Worm (Caenorhabditis elegans) whole organism, young adult: ENCODE data around the gene ZK1321.1.

Experiments
- D2030.7 ChIP-seq: fragments of 200-800 bp; sonication (Bioruptor generic); IDR thresholded peaks from 2 replicates; pipeline ENCODE4 v1.3.6; 2022; ENCODE audit warnings: missing genetic modification reagents, missing genetic modification characterization, missing compliant biosample characterization
- F23B12.7 ChIP-seq: sonication (generic microtip); optimal IDR thresholded peaks from 2 replicates; lab custom pipeline; 2017; ENCODE audit warnings: missing genetic modification characterization, mild to moderate bottlenecking, missing compliant biosample characterization, antibody characterized with exemption, moderate library complexity; ENCODE audit not compliant: insufficient read depth
- F33H1.4 ChIP-seq: fragments of 200-800 bp; sonication (Bioruptor generic); IDR thresholded peaks from 2 replicates; pipeline ENCODE4 v1.3.6; 2022; ENCODE audit warnings: missing genetic modification reagents, missing genetic modification characterization, missing compliant biosample characterization
- F39B2.1 ChIP-seq: fragments of 200-800 bp; sonication (Bioruptor generic); IDR thresholded peaks from 2 replicates; pipeline ENCODE4 v1.3.6; 2022; ENCODE audit warnings: missing genetic modification reagents, missing genetic modification characterization, missing compliant biosample characterization
- F49E8.2 ChIP-seq: sonication (generic microtip); optimal IDR thresholded peaks from 3 replicates; lab custom pipeline; 2017; ENCODE audit warnings: missing genetic modification characterization, mild to moderate bottlenecking, missing compliant biosample characterization, antibody characterized with exemption, moderate library complexity; ENCODE audit not compliant: insufficient read depth
- K12H6.12 ChIP-seq: fragments of 200-800 bp; sonication (Bioruptor generic); optimal IDR thresholded peaks from 2 replicates; lab custom pipeline; 2018; ENCODE audit warnings: mild to moderate bottlenecking, missing genetic modification characterization, missing compliant biosample characterization
- T26A5.8 ChIP-seq: sonication (generic microtip); optimal IDR thresholded peaks from 2 replicates; lab custom pipeline; 2016; ENCODE audit warnings: missing genetic modification characterization, missing compliant biosample characterization
- Y56A3A.18 ChIP-seq: fragments of 200-800 bp; sonication (Bioruptor generic); IDR thresholded peaks from 2 replicates; pipeline ENCODE4 v1.3.6; 2022; ENCODE audit warnings: missing genetic modification reagents, missing genetic modification characterization, missing compliant biosample characterization
- atf-7 ChIP-seq: sonication (generic microtip); optimal IDR thresholded peaks from 2 replicates; lab custom pipeline; 2017; ENCODE audit warnings: mild to moderate bottlenecking, missing genetic modification characterization, missing compliant biosample characterization
- attf-3 ChIP-seq: fragments of 200-800 bp; sonication (Bioruptor generic); conservative IDR thresholded peaks from 2 replicates; pipeline ENCODE4 v1.3.6; 2022; ENCODE audit warnings: missing genetic modification reagents, missing genetic modification characterization, missing compliant biosample characterization
- attf-5 ChIP-seq: fragments of 200-800 bp; sonication (Bioruptor generic); optimal IDR thresholded peaks from 2 replicates; lab custom pipeline; 2018; ENCODE audit warnings: mild to moderate bottlenecking, missing genetic modification characterization, missing compliant biosample characterization
- ccch-3 ChIP-seq: fragments of 200-800 bp; sonication (Bioruptor generic); optimal IDR thresholded peaks from 2 replicates; lab custom pipeline; 2018; ENCODE audit warnings: mild to moderate bottlenecking, missing genetic modification characterization, missing compliant biosample characterization
- cebp-1 ChIP-seq, 2 experiments: fragments of 200-800 bp in 1 of 2; sonication (Bioruptor generic) in 1 of 2; sonication (generic microtip) in 1 of 2; IDR thresholded peaks in 1 of 2; optimal IDR thresholded peaks in 1 of 2; 2 replicates each; pipeline versions ENCODE4 v1.3.6 to Lab custom; 2017 to 2022; ENCODE audit warnings: missing compliant biosample characterization in 2 of 2, missing genetic modification characterization in 2 of 2, mild to moderate bottlenecking in 1 of 2, missing genetic modification reagents in 1 of 2, moderate library complexity in 1 of 2
- ceh-100 ChIP-seq: fragments of 200-800 bp; sonication (Bioruptor generic); IDR thresholded peaks from 2 replicates; pipeline ENCODE4 v1.3.6; 2022; ENCODE audit warnings: missing genetic modification reagents, missing genetic modification characterization, missing compliant biosample characterization
- ceh-91 ChIP-seq: fragments of 200-800 bp; sonication (Bioruptor generic); IDR thresholded peaks from 2 replicates; pipeline ENCODE4 v1.3.6; 2022; ENCODE audit warnings: missing genetic modification reagents, missing genetic modification characterization, missing compliant biosample characterization
- die-1 ChIP-seq: sonication (generic microtip); optimal IDR thresholded peaks from 2 replicates; lab custom pipeline; 2016; ENCODE audit warnings: missing genotype, mild to moderate bottlenecking, missing genetic modification characterization, missing compliant biosample characterization
- ekl-4 ChIP-seq: fragments of 200-800 bp; sonication (Bioruptor generic); IDR thresholded peaks from 2 replicates; pipeline ENCODE4 v1.3.6; 2022; ENCODE audit warnings: missing genetic modification reagents, missing genetic modification characterization, missing compliant biosample characterization
- ets-4 ChIP-seq: fragments of 200-800 bp; sonication (Bioruptor generic); optimal IDR thresholded peaks from 2 replicates; lab custom pipeline; 2018; ENCODE audit warnings: mild to moderate bottlenecking, missing genetic modification characterization, missing compliant biosample characterization
- fkh-3 ChIP-seq: sonication (generic microtip); optimal IDR thresholded peaks from 2 replicates; lab custom pipeline; 2016; ENCODE audit warnings: mild to moderate bottlenecking, missing genetic modification characterization, missing compliant biosample characterization
- gei-17 ChIP-seq: fragments of 200-800 bp; sonication (Bioruptor generic); optimal IDR thresholded peaks from 2 replicates; lab custom pipeline; 2018; ENCODE audit warnings: mild to moderate bottlenecking, missing genetic modification characterization, missing compliant biosample characterization
- him-1 ChIP-seq: sonication (generic microtip); optimal IDR thresholded peaks from 2 replicates; lab custom pipeline; 2016; ENCODE audit warnings: missing genotype, missing genetic modification reagents, missing genetic modification characterization, missing compliant biosample characterization
- hlh-26 ChIP-seq: fragments of 200-800 bp; sonication (Bioruptor generic); conservative IDR thresholded peaks from 2 replicates; pipeline ENCODE4 v1.3.6; 2022; ENCODE audit warnings: missing genetic modification reagents, missing genetic modification characterization, missing compliant biosample characterization
- hmg-1.2 ChIP-seq: fragments of 200-800 bp; sonication (Bioruptor generic); IDR thresholded peaks from 2 replicates; pipeline ENCODE4 v1.3.6; 2022; ENCODE audit warnings: missing genetic modification reagents, missing genetic modification characterization, missing compliant biosample characterization
- hsf-1 ChIP-seq: fragments of 200-800 bp; sonication (Bioruptor generic); IDR thresholded peaks from 2 replicates; pipeline ENCODE4 v1.3.6; 2022; ENCODE audit warnings: missing genetic modification reagents, missing genetic modification characterization, missing compliant biosample characterization
- let-526 ChIP-seq: fragments of 200-800 bp; sonication (Bioruptor generic); IDR thresholded peaks from 2 replicates; pipeline ENCODE4 v1.3.6; 2022; ENCODE audit warnings: missing genetic modification reagents, missing genetic modification characterization, missing compliant biosample characterization
- let-607 ChIP-seq, 2 experiments: fragments of 200-800 bp in 1 of 2; sonication (Bioruptor generic) in 1 of 2; sonication (generic microtip) in 1 of 2; optimal IDR thresholded peaks; 2 replicates each; lab custom pipeline; 2016 to 2018; ENCODE audit warnings: mild to moderate bottlenecking in 2 of 2, missing compliant biosample characterization in 2 of 2, missing genetic modification characterization in 2 of 2, moderate library complexity in 2 of 2, missing genotype in 1 of 2
- madf-10 ChIP-seq: sonication (generic microtip); optimal IDR thresholded peaks from 2 replicates; lab custom pipeline; 2016; ENCODE audit warnings: mild to moderate bottlenecking, missing genetic modification characterization, missing compliant biosample characterization
- madf-6 ChIP-seq: fragments of 200-800 bp; sonication (Bioruptor generic); IDR thresholded peaks from 2 replicates; pipeline ENCODE4 v1.3.6; 2022; ENCODE audit warnings: missing genetic modification reagents, missing genetic modification characterization, missing compliant biosample characterization
- mcd-1 ChIP-seq: fragments of 200-800 bp; sonication (Bioruptor generic); IDR thresholded peaks from 2 replicates; pipeline ENCODE4 v1.3.6; 2022; ENCODE audit warnings: missing genetic modification reagents, missing genetic modification characterization, missing compliant biosample characterization
- mes-4 ChIP-seq: sonication (generic microtip); optimal IDR thresholded peaks from 2 replicates; lab custom pipeline; 2016; ENCODE audit warnings: missing genotype, missing genetic modification characterization, missing compliant biosample characterization
- nfyb-1 ChIP-seq: fragments of 200-800 bp; sonication (Bioruptor generic); IDR thresholded peaks from 2 replicates; pipeline ENCODE4 v1.3.6; 2022; ENCODE audit warnings: missing genetic modification reagents, missing genetic modification characterization, missing compliant biosample characterization
- nhr-179 ChIP-seq: sonication (generic microtip); optimal IDR thresholded peaks from 2 replicates; lab custom pipeline; 2016; ENCODE audit warnings: mild to moderate bottlenecking, missing genetic modification characterization, missing compliant biosample characterization
- nhr-80 ChIP-seq: sonication (generic microtip); optimal IDR thresholded peaks from 2 replicates; lab custom pipeline; 2016; ENCODE audit warnings: missing genetic modification characterization, missing compliant biosample characterization
- pbrm-1 ChIP-seq: fragments of 200-800 bp; sonication (Bioruptor generic); IDR thresholded peaks from 2 replicates; pipeline ENCODE4 v1.3.6; 2022; ENCODE audit warnings: missing genetic modification reagents, missing genetic modification characterization, missing compliant biosample characterization
- pha-4 ChIP-seq: fragments of 150-350 bp; sonication (generic microtip); optimal IDR thresholded peaks from 2 replicates; lab custom pipeline; 2014; ENCODE audit warnings: missing biosample characterization, missing genetic modification reagents, missing genetic modification characterization
- rcor-1 ChIP-seq: fragments of 200-800 bp; sonication (Bioruptor generic); IDR thresholded peaks from 2 replicates; pipeline ENCODE4 v1.3.6; 2022; ENCODE audit warnings: missing genetic modification reagents, missing genetic modification characterization, missing compliant biosample characterization
- rec-8 ChIP-seq, 2 experiments: sonication (generic microtip); optimal IDR thresholded peaks; 2 replicates each; lab custom pipeline; 2016; ENCODE audit warnings: mild to moderate bottlenecking in 2 of 2, missing genetic modification characterization in 2 of 2, missing genetic modification reagents in 2 of 2, missing genotype in 2 of 2, missing biosample characterization in 1 of 2, missing compliant biosample characterization in 1 of 2, moderate library complexity in 1 of 2
- rpc-1 ChIP-seq, 2 experiments: fragments of 150-350 bp in 1 of 2; sonication (generic microtip) in 1 of 2; optimal IDR thresholded peaks; 2 replicates each; lab custom pipeline; 2014 to 2018; ENCODE audit warnings: missing biosample characterization in 1 of 2, missing genetic modification characterization in 1 of 2, missing genetic modification reagents in 1 of 2, missing genotype in 1 of 2
- sea-2 ChIP-seq: fragments of 200-800 bp; sonication (Bioruptor generic); IDR thresholded peaks from 2 replicates; pipeline ENCODE4 v1.3.6; 2022; ENCODE audit warnings: missing genetic modification characterization, missing compliant biosample characterization
- snpc-1.1 ChIP-seq: sonication (generic microtip); optimal IDR thresholded peaks from 2 replicates; lab custom pipeline; 2017; ENCODE audit warnings: missing genetic modification characterization, mild to moderate bottlenecking, missing compliant biosample characterization, antibody characterized with exemption, moderate library complexity, missing genotype, missing genetic modification reagents; ENCODE audit not compliant: insufficient read depth
- snpc-1.3 ChIP-seq: sonication (generic microtip); optimal IDR thresholded peaks from 2 replicates; lab custom pipeline; 2017; ENCODE audit warnings: missing genetic modification characterization, mild to moderate bottlenecking, missing compliant biosample characterization, antibody characterized with exemption, moderate library complexity, missing genotype, missing genetic modification reagents; ENCODE audit not compliant: insufficient read depth
- sptf-2 ChIP-seq: fragments of 200-800 bp; sonication (Bioruptor generic); optimal IDR thresholded peaks from 2 replicates; lab custom pipeline; 2018; ENCODE audit warnings: mild to moderate bottlenecking, missing genetic modification characterization, missing compliant biosample characterization
- tbp1 ChIP-seq: fragments of 200-800 bp; sonication (Bioruptor generic); optimal IDR thresholded peaks from 2 replicates; lab custom pipeline; 2018; ENCODE audit warnings: mild to moderate bottlenecking, missing genetic modification characterization, missing compliant biosample characterization
- unc-130 ChIP-seq: sonication (generic microtip); optimal IDR thresholded peaks from 2 replicates; lab custom pipeline; 2016; ENCODE audit warnings: missing genetic modification reagents, missing genetic modification characterization, missing compliant biosample characterization
- unc-62 ChIP-seq: fragments of 150-350 bp; optimal IDR thresholded peaks from 2 replicates; lab custom pipeline; 2014; ENCODE audit warnings: missing biosample characterization, missing genetic modification reagents, missing genetic modification characterization
- ztf-25 ChIP-seq: fragments of 200-800 bp; sonication (Bioruptor generic); IDR thresholded peaks from 2 replicates; pipeline ENCODE4 v1.3.6; 2022; ENCODE audit warnings: missing genetic modification reagents, missing genetic modification characterization, missing compliant biosample characterization

ZK1321.1 gene

DNA sequence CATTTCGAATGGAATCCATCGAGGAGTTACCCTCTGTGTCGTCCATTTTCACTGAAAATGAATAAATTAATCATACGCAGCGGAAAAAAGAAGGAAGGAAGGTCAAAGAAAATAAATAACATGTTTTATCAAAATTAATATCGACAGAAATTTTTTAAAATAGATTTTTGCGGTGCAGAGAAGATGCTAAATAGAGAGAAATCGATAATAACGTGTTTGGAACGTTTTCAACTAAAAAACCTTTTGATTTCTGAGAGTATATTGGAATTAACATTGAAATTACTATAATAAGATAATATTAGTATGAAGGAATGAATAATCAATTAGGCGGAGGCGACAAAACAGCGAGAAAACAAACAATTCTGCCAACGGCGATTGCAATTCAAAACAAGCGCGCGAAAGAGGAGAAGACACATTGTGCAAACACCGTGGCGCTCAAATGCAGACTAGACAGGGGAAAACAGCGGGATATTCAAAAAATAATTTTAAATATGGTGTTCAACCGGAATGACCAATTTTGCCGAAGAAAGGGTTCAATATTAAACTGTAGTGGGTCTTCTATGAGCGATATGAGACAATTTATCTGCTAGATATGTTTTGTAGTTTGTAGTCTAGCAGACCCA is 37.3 kb upstream of the ZK1321.1 start, which contains the start of gene wee-1.3 (continued):
- no peak for TF ChIP-seq cebp-1 (GFP tag; IDR thresholded peaks at IDR 0.05; lab: Robert Waterston, UW)
- TF ChIP-seq cebp-1 (tag; optimal IDR thresholded peaks at IDR 0.05; lab: Kevin White, UChicago), result peak; percentile 56
- no peak for TF ChIP-seq ztf-25 (GFP tag; lab: Robert Waterston, UW)
- peak; percentile 56 for TF ChIP-seq ekl-4
- peak; percentile 65 for TF ChIP-seq hmg-1.2 (GFP tag; lab: Robert Waterston, UW)
- no peak for TF ChIP-seq him-1 (tag; lab: Kevin White, UChicago)
- no peak for TF ChIP-seq ccch-3 (GFP tag; lab: Kevin White, UChicago)
- no peak for TF ChIP-seq snpc-1.3 (tag; lab: Kevin White, UChicago)
- no peak for TF ChIP-seq hlh-26 (GFP tag; lab: Robert Waterston, UW)
- TF ChIP-seq snpc-1.1 (tag; lab: Kevin White, UChicago), result no peak
- TF ChIP-seq ceh-100 (GFP tag; lab: Robert Waterston, UW), result peak; percentile 22; the same call in 1 of the 2 replicates
- TF ChIP-seq sea-2 (GFP tag; lab: Robert Waterston, UW), result no peak
- TF ChIP-seq F49E8.2 (tag; lab: Kevin White, UChicago), result no peak
- TF ChIP-seq hsf-1 (GFP tag; lab: Robert Waterston, UW), result no peak
- TF ChIP-seq die-1 (tag; lab: Kevin White, UChicago), result no peak
- no peak for TF ChIP-seq let-526 (GFP tag; lab: Robert Waterston, UW)
- TF ChIP-seq sptf-2 (GFP tag; lab: Kevin White, UChicago), result no peak
- TF ChIP-seq pha-4 (tag; lab: Kevin White, UChicago), result no peak
- TF ChIP-seq attf-5 (GFP tag; lab: Kevin White, UChicago), result peak; percentile 68
- no peak for TF ChIP-seq mes-4 (tag; lab: Kevin White, UChicago)
- TF ChIP-seq F23B12.7 (tag; lab: Kevin White, UChicago), result peak; percentile 26
- TF ChIP-seq unc-130 (GFP tag; lab: Kevin White, UChicago), result peak; percentile 48
- no peak for TF ChIP-seq ets-4 (GFP tag; lab: Kevin White, UChicago)
- TF ChIP-seq F33H1.4 (GFP tag; lab: Robert Waterston, UW), result peak; percentile 54
- TF ChIP-seq rec-8 (tag; optimal IDR thresholded peaks at IDR 0.05; lab: Kevin White, UChicago), result no peak
- TF ChIP-seq rcor-1 (GFP tag; lab: Robert Waterston, UW), result no peak
- TF ChIP-seq fkh-3, result no peak
- TF ChIP-seq gei-17 (GFP tag; lab: Kevin White, UChicago), result no peak
- TF ChIP-seq let-607 (tag; optimal IDR thresholded peaks at IDR 0.05; lab: Kevin White, UChicago), result peak in 1 of 2 experiments; percentile 18
- no peak for TF ChIP-seq nhr-179 (tag; lab: Kevin White, UChicago)
- no peak for TF ChIP-seq atf-7
- TF ChIP-seq F39B2.1 (GFP tag; lab: Robert Waterston, UW), result no peak
- TF ChIP-seq D2030.7 (GFP tag; lab: Robert Waterston, UW), result 0 out of 2 replicates have a peak, but pooled peaks have one; percentile 33
- TF ChIP-seq K12H6.12, result peak; percentile 17
- TF ChIP-seq tbp1, result peak; percentile 59
- TF ChIP-seq unc-62 (GFP tag; lab: Kevin White, UChicago), result no peak
- no peak for TF ChIP-seq madf-10 (tag; lab: Kevin White, UChicago)
- no peak for TF ChIP-seq T26A5.8
- peak; percentile 55; the same call in 1 of the 2 replicates for TF ChIP-seq pbrm-1 (GFP tag; lab: Robert Waterston, UW)
- peak; percentile 9 for TF ChIP-seq nhr-80 (tag; lab: Kevin White, UChicago)
- peak; percentile 70; the same call in 1 of the 2 replicates for TF ChIP-seq attf-3
- TF ChIP-seq ceh-91 (GFP tag; lab: Robert Waterston, UW), result peak; percentile 48; the same call in 1 of the 2 replicates
- TF ChIP-seq mcd-1, result peak; percentile 76
- no peak for TF ChIP-seq rpc-1 (optimal IDR thresholded peaks at IDR 0.05; lab: Kevin White, UChicago)
- TF ChIP-seq rpc-1 (tag; optimal IDR thresholded peaks at IDR 0.05; lab: Kevin White, UChicago), result no peak
- TF ChIP-seq nfyb-1 (GFP tag; lab: Robert Waterston, UW), result peak; percentile 44; the same call in 1 of the 2 replicates
- TF ChIP-seq Y56A3A.18 (GFP tag; lab: Robert Waterston, UW), result no peak
- TF ChIP-seq madf-6 (GFP tag; lab: Robert Waterston, UW), result peak; percentile 78
